Worm (Caenorhabditis elegans) whole organism, L2 larva: ENCODE data around the gene ptp-3.

ENCODE experiments used
- ama-1 ChIP-seq: fragments of 150-350 bp; optimal IDR thresholded peaks from 2 replicates; lab custom pipeline; 2018; ENCODE audit warnings: inconsistent platforms
- lin-39 ChIP-seq: fragments of 150-350 bp; optimal IDR thresholded peaks from 2 replicates; lab custom pipeline; 2014; ENCODE audit warnings: missing biosample characterization, missing genetic modification reagents, missing genetic modification characterization
- nhr-237 ChIP-seq: fragments of 150-350 bp; optimal IDR thresholded peaks from 2 replicates; lab custom pipeline; 2014; ENCODE audit warnings: missing biosample characterization, missing genetic modification characterization

- TF ChIP-seq nhr-237 (tag; lab: Kevin White, UChicago) (no peak), lin-39 (tag; lab: Kevin White, UChicago) (no peak), ama-1 (lab: Kevin White, UChicago) (no peak)
These were observed 55.0 kb downstream of the ptp-3 start, which contains the start of gene nlp-18 for ce11 chrII:11030297-11030696.
